Fruit fly (Drosophila melanogaster): ENCODE results near the gene Ugt303A1.

The Ugt303A1 gene

DNA sequence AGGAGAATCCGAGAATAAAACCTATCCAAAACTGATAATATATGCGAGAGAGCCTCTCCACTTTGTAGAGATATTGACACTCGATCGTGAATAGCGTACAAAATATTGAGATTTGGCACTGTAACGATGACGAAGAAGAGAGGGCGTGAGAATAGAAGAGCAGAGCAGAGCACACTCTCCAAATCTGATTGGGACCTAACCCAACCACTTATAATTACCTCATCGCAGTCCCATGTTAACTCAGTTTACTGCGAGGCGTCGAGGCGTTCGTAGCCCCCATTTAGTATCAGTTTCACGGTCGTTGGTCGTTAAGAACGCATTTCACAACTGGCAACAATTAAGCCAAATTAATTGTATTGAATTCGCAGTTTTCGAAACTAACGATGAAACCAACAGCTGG, 18.5 kb upstream of the Ugt303A1 start, which contains the start of gene Ugt302C1 (continued):
- TF ChIP-seq CG11560 (tag; IDR thresholded peaks at IDR 0.05) (no peak), Hmr (GFP tag; optimal IDR thresholded peaks at IDR 0.05) (no peak), CG1792 (GFP tag; optimal IDR thresholded peaks at IDR 0.05) (no peak), CG8478 (optimal IDR thresholded peaks at IDR 0.05) (no peak), CG3726 (GFP tag; IDR thresholded peaks at IDR 0.05) (no peak), Fer1 (GFP tag; optimal IDR thresholded peaks at IDR 0.05) (no peak), CG6813 (GFP tag; optimal IDR thresholded peaks at IDR 0.05) (no peak), Gug (GFP tag; IDR thresholded peaks at IDR 0.05) (no peak), CG7928 (GFP tag; optimal IDR thresholded peaks at IDR 0.05) (no peak), CG6175 (GFP tag; IDR thresholded peaks at IDR 0.05) (no peak), Vsx1 (GFP tag; optimal IDR thresholded peaks at IDR 0.05) (peak; percentile 52), chif (GFP tag; optimal IDR thresholded peaks at IDR 0.05) (no peak), sob (GFP tag; IDR thresholded peaks at IDR 0.05) (peak; percentile 48; the same call in 1 of the 2 replicates), chinmo (GFP tag; IDR thresholded peaks at IDR 0.05; ENCODE audit: partially characterized antibody) (peak; percentile 85; the same call in 2 of the 4 replicates), Max (GFP tag; optimal IDR thresholded peaks at IDR 0.05) (no peak), Optix (GFP tag; IDR thresholded peaks at IDR 0.05) (no peak), CG10267 (tag; optimal IDR thresholded peaks at IDR 0.05) (no peak), CG6654 (GFP tag; optimal IDR thresholded peaks at IDR 0.05) (no peak), slp2 (GFP tag; optimal IDR thresholded peaks at IDR 0.05) (no peak), CG10274 (GFP tag; optimal IDR thresholded peaks at IDR 0.05) (no peak), Xrp1 (GFP tag; IDR thresholded peaks at IDR 0.05) (no peak), Myb (GFP tag; optimal IDR thresholded peaks at IDR 0.05) (no peak), CG15514 (GFP tag; optimal IDR thresholded peaks at IDR 0.05) (peak; percentile 7), p53 (GFP tag; optimal IDR thresholded peaks at IDR 0.05) (no peak), toy (GFP tag; IDR thresholded peaks at IDR 0.05) (no peak), CG9609 (GFP tag; optimal IDR thresholded peaks at IDR 0.05) (no peak), chm (GFP tag; IDR thresholded peaks at IDR 0.05) (no peak), CG14667 (GFP tag; IDR thresholded peaks at IDR 0.05) (no peak), hb (GFP tag; IDR thresholded peaks at IDR 0.05; ENCODE audit: partially characterized antibody) (no peak), hth (optimal IDR thresholded peaks at IDR 0.05) (no peak), croc (GFP tag; conservative IDR thresholded peaks at IDR 0.05) (no peak), CG10147 (GFP tag; optimal IDR thresholded peaks at IDR 0.05) (no peak), CG15479 (GFP tag; optimal IDR thresholded peaks at IDR 0.05) (no peak), Ssrp (tag; optimal IDR thresholded peaks at IDR 0.05) (no peak), abd-A (tag; optimal IDR thresholded peaks at IDR 0.05) (no peak), luna (GFP tag; optimal IDR thresholded peaks at IDR 0.05) (no peak), Nf-YC (tag; optimal IDR thresholded peaks at IDR 0.05) (no peak), exex (tag; optimal IDR thresholded peaks at IDR 0.05) (peak; percentile 55), Rfx (GFP tag; IDR thresholded peaks at IDR 0.05) (peak; percentile 61; the same call in 1 of the 2 replicates), Xbp1 (GFP tag; optimal IDR thresholded peaks at IDR 0.05) (no peak), ATbp (GFP tag; optimal IDR thresholded peaks at IDR 0.05) (no peak), B-H1 (GFP tag; IDR thresholded peaks at IDR 0.05) (no peak), D19B (GFP tag; optimal IDR thresholded peaks at IDR 0.05) (no peak), CG2202 (tag; optimal IDR thresholded peaks at IDR 0.05) (no peak), Deaf1 (tag; optimal IDR thresholded peaks at IDR 0.05) (no peak), schlank (tag; optimal IDR thresholded peaks at IDR 0.05) (no peak), CG6854 (GFP tag; optimal IDR thresholded peaks at IDR 0.05) (no peak), CG4820 (GFP tag; optimal IDR thresholded peaks at IDR 0.05) (no peak), CG2712 (tag; optimal IDR thresholded peaks at IDR 0.05) (no peak), CG32772 (GFP tag; IDR thresholded peaks at IDR 0.05) (no peak), CG8359 (GFP tag; optimal IDR thresholded peaks at IDR 0.05; ENCODE audit: borderline replicate concordance) (no peak), CG15269 (tag; optimal IDR thresholded peaks at IDR 0.05) (peak; percentile 8)
